Worm (Caenorhabditis elegans) whole organism, mixed stage, embryonic: Measurements from ENCODE around the gene F07A11.4.

Experiments used
- M03D4.4 ChIP-seq: sonication (generic microtip); optimal IDR thresholded peaks from 2 replicates; lab custom pipeline; 2017; ENCODE audit warnings: mild to moderate bottlenecking, missing genetic modification characterization, missing compliant biosample characterization
- bed-3 ChIP-seq: fragments of 200-800 bp; sonication (Bioruptor generic); optimal IDR thresholded peaks from 3 replicates; lab custom pipeline; 2018; ENCODE audit warnings: mild to moderate bottlenecking, missing genetic modification characterization, moderate library complexity, missing compliant biosample characterization
- blmp-1 ChIP-seq: fragments of 150-350 bp; optimal IDR thresholded peaks from 2 replicates; lab custom pipeline; 2014; ENCODE audit warnings: missing biosample characterization, missing genetic modification characterization
- ceh-39 ChIP-seq: fragments of 150-350 bp; optimal IDR thresholded peaks from 2 replicates; lab custom pipeline; 2014; ENCODE audit warnings: missing biosample characterization, missing genetic modification characterization
- ceh-43 ChIP-seq: fragments of 200-800 bp; sonication (Bioruptor generic); optimal IDR thresholded peaks from 2 replicates; lab custom pipeline; 2018; ENCODE audit warnings: mild to moderate bottlenecking, missing genetic modification characterization, moderate library complexity, missing compliant biosample characterization
- ces-1 ChIP-seq: fragments of 150-350 bp; optimal IDR thresholded peaks from 2 replicates; lab custom pipeline; 2014; ENCODE audit warnings: missing biosample characterization, missing genetic modification reagents, missing genetic modification characterization
- cnd-1 ChIP-seq: fragments of 200-800 bp; sonication (Bioruptor generic); optimal IDR thresholded peaks from 2 replicates; lab custom pipeline; 2018; ENCODE audit warnings: mild to moderate bottlenecking, missing genetic modification characterization, missing compliant biosample characterization
- drap-1 ChIP-seq: fragments of 200-800 bp; sonication (Bioruptor generic); optimal IDR thresholded peaks from 3 replicates; lab custom pipeline; 2018; ENCODE audit warnings: mild to moderate bottlenecking, missing genetic modification characterization, missing compliant biosample characterization
- elt-1 ChIP-seq: sonication (generic microtip); optimal IDR thresholded peaks from 2 replicates; lab custom pipeline; 2017; ENCODE audit warnings: missing genetic modification characterization, mild to moderate bottlenecking, missing compliant biosample characterization, antibody characterized with exemption, moderate library complexity, borderline replicate concordance; ENCODE audit not compliant: insufficient read depth
- elt-3 ChIP-seq: fragments of 150-350 bp; optimal IDR thresholded peaks from 2 replicates; lab custom pipeline; 2014; ENCODE audit warnings: missing biosample characterization, missing genetic modification characterization
- ham-2 ChIP-seq: fragments of 200-800 bp; sonication (Bioruptor generic); optimal IDR thresholded peaks from 2 replicates; lab custom pipeline; 2018; ENCODE audit warnings: mild to moderate bottlenecking, missing genetic modification characterization, missing compliant biosample characterization
- lin-13 ChIP-seq: fragments of 150-350 bp; optimal IDR thresholded peaks from 2 replicates; lab custom pipeline; 2014; ENCODE audit warnings: missing biosample characterization, missing genetic modification characterization
- lin-32 ChIP-seq: fragments of 200-800 bp; sonication (Bioruptor generic); optimal IDR thresholded peaks from 2 replicates; lab custom pipeline; 2018; ENCODE audit warnings: mild to moderate bottlenecking, missing genetic modification characterization, missing compliant biosample characterization
- lsy-2 ChIP-seq: fragments of 150-350 bp; optimal IDR thresholded peaks from 2 replicates; lab custom pipeline; 2014; ENCODE audit warnings: missing biosample characterization, missing genetic modification characterization
- mab-5 ChIP-seq: fragments of 150-350 bp; optimal IDR thresholded peaks from 2 replicates; lab custom pipeline; 2014; ENCODE audit warnings: missing biosample characterization, missing genetic modification characterization
- mep-1 ChIP-seq: fragments of 150-350 bp; optimal IDR thresholded peaks from 2 replicates; lab custom pipeline; 2017; ENCODE audit warnings: missing biosample characterization, missing genetic modification reagents, missing genetic modification characterization, inconsistent platforms
- nhr-12 ChIP-seq: fragments of 150-350 bp; optimal IDR thresholded peaks from 2 replicates; lab custom pipeline; 2014; ENCODE audit warnings: missing biosample characterization, missing genetic modification characterization
- nhr-2 ChIP-seq: fragments of 150-350 bp; optimal IDR thresholded peaks from 2 replicates; lab custom pipeline; 2014; ENCODE audit warnings: missing biosample characterization, missing genetic modification characterization
- nhr-237 ChIP-seq: fragments of 150-350 bp; optimal IDR thresholded peaks from 2 replicates; lab custom pipeline; 2014; ENCODE audit warnings: missing biosample characterization, missing genetic modification characterization
- nhr-28 ChIP-seq: fragments of 150-350 bp; optimal IDR thresholded peaks from 2 replicates; lab custom pipeline; 2014; ENCODE audit warnings: missing biosample characterization, missing genetic modification characterization
- nhr-76 ChIP-seq: sonication (generic microtip); optimal IDR thresholded peaks from 2 replicates; lab custom pipeline; 2017; ENCODE audit warnings: missing biosample characterization, missing genetic modification characterization
- pha-4 ChIP-seq: fragments of 150-350 bp; optimal IDR thresholded peaks from 2 replicates; lab custom pipeline; 2018; ENCODE audit warnings: missing biosample characterization, missing genetic modification reagents, missing genetic modification characterization
- sem-2 ChIP-seq: fragments of 200-800 bp; sonication (Bioruptor generic); optimal IDR thresholded peaks from 2 replicates; lab custom pipeline; 2018; ENCODE audit warnings: mild to moderate bottlenecking, missing genetic modification characterization, missing compliant biosample characterization
- sptf-1 ChIP-seq: sonication (generic microtip); optimal IDR thresholded peaks from 2 replicates; lab custom pipeline; 2017; ENCODE audit warnings: mild to moderate bottlenecking, missing genetic modification characterization, moderate library complexity, missing compliant biosample characterization
- tbx-8 ChIP-seq: fragments of 200-800 bp; sonication (Bioruptor generic); optimal IDR thresholded peaks from 2 replicates; lab custom pipeline; 2018; ENCODE audit warnings: mild to moderate bottlenecking, missing genetic modification characterization, moderate library complexity, missing compliant biosample characterization
- unc-120 ChIP-seq: sonication (generic microtip); optimal IDR thresholded peaks from 2 replicates; lab custom pipeline; 2017; ENCODE audit warnings: missing genetic modification characterization, missing compliant biosample characterization; ENCODE audit not compliant: poor library complexity, severe bottlenecking
- unc-39 ChIP-seq: fragments of 150-350 bp; optimal IDR thresholded peaks from 2 replicates; lab custom pipeline; 2014; ENCODE audit warnings: missing biosample characterization, missing genetic modification characterization
- unc-62 ChIP-seq: fragments of 150-350 bp; optimal IDR thresholded peaks from 2 replicates; lab custom pipeline; 2014; ENCODE audit warnings: missing biosample characterization, missing genetic modification reagents, missing genetic modification characterization
- zip-8 ChIP-seq: fragments of 150-350 bp; optimal IDR thresholded peaks from 2 replicates; lab custom pipeline; 2014; ENCODE audit warnings: missing biosample characterization, missing genetic modification characterization
- ztf-11 ChIP-seq: fragments of 150-350 bp; optimal IDR thresholded peaks from 2 replicates; lab custom pipeline; 2014; ENCODE audit warnings: missing biosample characterization, missing genetic modification characterization

Gene F07A11.4

DNA sequence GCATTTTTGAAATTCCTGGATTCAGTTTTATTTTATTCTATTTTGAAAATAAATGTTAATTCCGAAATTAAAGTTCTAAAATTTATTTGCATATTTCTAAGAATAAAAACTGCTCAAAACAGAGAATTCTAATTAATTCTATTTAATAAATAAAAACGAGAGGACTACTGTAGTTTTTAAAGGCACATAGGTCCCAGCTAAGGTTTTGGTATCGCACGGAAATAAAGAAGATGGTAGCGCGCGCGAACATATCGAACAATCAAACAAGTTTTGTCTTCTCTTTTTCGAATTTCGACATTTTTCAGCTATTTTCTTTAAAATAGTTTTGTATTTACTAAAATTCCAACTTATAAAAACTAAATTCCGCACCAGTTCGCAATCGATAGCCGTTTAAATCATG, 22.9 kb upstream of the F07A11.4 start:
- TF ChIP-seq lin-13 (tag; lab: Kevin White, UChicago) (no peak), ham-2 (no peak), M03D4.4 (tag; lab: Kevin White, UChicago) (no peak), mep-1 (tag; lab: Kevin White, UChicago) (no peak), pha-4 (tag; lab: Kevin White, UChicago) (no peak), ceh-43 (GFP tag; lab: Kevin White, UChicago) (no peak), tbx-8 (no peak), nhr-76 (tag; lab: Kevin White, UChicago) (no peak), zip-8 (tag; lab: Kevin White, UChicago) (no peak), cnd-1 (no peak), unc-62 (GFP tag; lab: Kevin White, UChicago) (no peak), sem-2 (GFP tag; lab: Kevin White, UChicago) (no peak), sptf-1 (tag; lab: Kevin White, UChicago) (no peak), unc-120 (tag; lab: Kevin White, UChicago) (no peak), nhr-12 (tag; lab: Kevin White, UChicago) (no peak), bed-3 (GFP tag; lab: Kevin White, UChicago) (no peak), unc-39 (no peak), nhr-2 (tag; lab: Kevin White, UChicago) (no peak)
- TF ChIP-seq, all 35 proteins: peak for 0

DNA sequence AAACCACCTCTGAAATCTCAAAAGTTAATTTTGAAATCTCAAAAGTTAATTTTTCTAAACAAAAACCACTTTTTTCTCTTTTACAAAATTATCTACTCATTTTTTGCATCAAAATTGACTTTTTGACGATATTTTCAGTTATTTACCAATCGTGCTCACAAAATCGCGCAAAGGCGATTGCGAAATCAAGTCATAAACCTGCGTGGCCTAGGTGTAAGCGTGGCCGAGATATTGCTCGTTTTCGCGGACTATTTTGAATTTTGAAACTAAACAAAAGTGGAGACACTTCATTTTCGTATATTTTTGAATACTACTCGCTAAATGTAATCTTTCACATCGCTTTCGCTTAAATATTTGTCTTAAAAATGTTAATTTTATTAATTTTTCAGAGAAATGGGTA, 22.5 kb upstream of the F07A11.4 start, which contains the start of gene smc-6:
Gene smc-6, plus strand, starts transcription at position 390 of the 400 bp plus-strand sequence.
- TF ChIP-seq mab-5 (tag; lab: Kevin White, UChicago) (no peak), ham-2 (no peak), mep-1 (tag; lab: Kevin White, UChicago) (peak; percentile 32), elt-1 (no peak), ces-1 (GFP tag; lab: Kevin White, UChicago) (no peak)

DNA sequence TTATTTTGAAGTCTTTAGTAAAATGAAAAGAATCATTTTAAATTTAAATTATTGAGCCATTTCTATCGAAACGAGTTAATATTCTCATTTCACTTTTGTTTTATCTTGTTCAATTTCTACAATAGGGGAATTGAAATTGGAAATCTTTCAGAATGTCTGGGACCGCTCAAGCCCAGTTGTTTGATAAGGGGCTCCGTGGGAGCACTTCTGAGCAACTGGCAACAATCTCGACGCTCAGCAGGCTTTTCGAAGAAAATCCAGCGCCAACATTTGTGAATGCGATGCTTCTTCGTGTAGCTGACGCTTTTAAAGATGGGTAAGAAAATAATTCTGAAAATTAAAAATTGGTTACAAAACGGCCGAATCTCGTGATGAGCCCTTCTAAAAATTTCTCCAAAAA, 18.1 kb upstream of the F07A11.4 start, which contains the start of gene ints-7:
Gene ints-7, plus strand, starts transcription at position 152 of the 400 bp plus-strand sequence.
- no peak for TF ChIP-seq blmp-1 (tag; lab: Kevin White, UChicago)
- TF ChIP-seq nhr-12 (tag; lab: Kevin White, UChicago): no peak
- TF ChIP-seq nhr-237 (tag; lab: Kevin White, UChicago): no peak
- no peak for TF ChIP-seq ham-2
- no peak for TF ChIP-seq zip-8 (tag; lab: Kevin White, UChicago)
- no peak for TF ChIP-seq lin-32 (GFP tag; lab: Kevin White, UChicago)
- no peak for TF ChIP-seq drap-1 (GFP tag; lab: Kevin White, UChicago)
- TF ChIP-seq ces-1 (GFP tag; lab: Kevin White, UChicago): no peak
- no peak for TF ChIP-seq unc-39
- no peak for TF ChIP-seq elt-3 (tag; lab: Kevin White, UChicago)
- no peak for TF ChIP-seq nhr-28
- no peak for TF ChIP-seq nhr-2 (tag; lab: Kevin White, UChicago)
- TF ChIP-seq bed-3 (GFP tag; lab: Kevin White, UChicago): no peak
- TF ChIP-seq nhr-76 (tag; lab: Kevin White, UChicago): no peak
- TF ChIP-seq ceh-39 (tag; lab: Kevin White, UChicago): no peak
- no peak for TF ChIP-seq cnd-1
- TF ChIP-seq ztf-11: no peak
- no peak for TF ChIP-seq M03D4.4 (tag; lab: Kevin White, UChicago)
- TF ChIP-seq ceh-43 (GFP tag; lab: Kevin White, UChicago): no peak
- TF ChIP-seq, all 35 proteins: peak for 0

DNA sequence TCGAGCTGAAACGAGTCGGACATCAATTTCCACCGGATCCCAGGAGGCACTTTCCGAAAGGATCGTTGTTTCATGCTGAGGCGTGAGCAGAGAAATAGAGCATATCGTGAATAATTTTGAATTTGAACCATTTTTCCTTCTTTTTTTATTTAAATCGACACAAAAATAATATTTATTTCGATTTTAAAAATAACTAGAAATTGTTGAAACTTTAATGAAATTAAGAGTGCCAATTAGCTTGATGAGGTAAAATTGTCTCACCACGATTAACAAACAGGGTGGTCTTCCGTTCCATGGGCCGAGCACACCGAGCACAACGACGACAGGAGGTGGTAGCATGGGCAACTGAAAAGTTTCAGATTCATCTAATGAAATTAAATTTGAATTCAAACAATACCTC, 12.5 kb upstream of the F07A11.4 start:
- no peak for TF ChIP-seq lsy-2
- no peak for TF ChIP-seq tbx-8
- TF ChIP-seq pha-4 (tag; lab: Kevin White, UChicago): no peak
- no peak for TF ChIP-seq unc-120 (tag; lab: Kevin White, UChicago)
- TF ChIP-seq cnd-1: no peak
- no peak for TF ChIP-seq nhr-28
- TF ChIP-seq blmp-1 (tag; lab: Kevin White, UChicago): no peak
- no peak for TF ChIP-seq mab-5 (tag; lab: Kevin White, UChicago)
- TF ChIP-seq M03D4.4 (tag; lab: Kevin White, UChicago): no peak
- TF ChIP-seq unc-62 (GFP tag; lab: Kevin White, UChicago): no peak
- TF ChIP-seq drap-1 (GFP tag; lab: Kevin White, UChicago): no peak
- no peak for TF ChIP-seq elt-1

DNA sequence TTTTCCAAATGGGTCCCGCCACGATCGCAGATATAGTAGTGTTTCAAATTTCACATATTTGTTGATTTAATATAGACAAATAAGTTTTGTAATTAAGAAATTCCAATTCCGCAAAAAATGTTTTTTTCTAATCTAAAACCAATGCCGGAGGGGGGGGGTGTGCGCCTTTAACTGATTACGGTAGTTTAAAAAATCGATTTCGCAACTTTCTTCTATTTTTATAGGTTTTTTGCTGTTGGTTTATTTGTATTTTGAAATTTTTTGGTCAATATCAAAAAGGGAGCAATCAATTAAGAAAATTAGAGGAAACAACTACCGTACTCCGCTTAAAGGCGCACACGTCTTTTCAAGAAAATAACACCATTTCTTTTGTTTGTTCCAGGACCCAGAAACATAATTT, 9.3 kb upstream of the F07A11.4 start:
- TF ChIP-seq sem-2 (GFP tag; lab: Kevin White, UChicago) (no peak), ztf-11 (no peak), mep-1 (tag; lab: Kevin White, UChicago) (no peak)
